Fruit fly (Drosophila melanogaster) Kc167 (cell line): ENCODE measurements around the gene gammaCOP.

Experiments
- Myc ChIP-seq: fragments of >200 bp; optimal IDR thresholded peaks from 2 replicates; lab custom pipeline; 2017; ENCODE audit warnings: missing external identifiers
- Sin3A ChIP-seq: fragments of >200 bp; optimal IDR thresholded peaks from 2 replicates; lab custom pipeline; 2018; ENCODE audit warnings: missing external identifiers
- h ChIP-seq: fragments of >200 bp; optimal IDR thresholded peaks from 3 replicates; lab custom pipeline; 2018; ENCODE audit warnings: missing external identifiers
- insv ChIP-seq: fragments of >200 bp; optimal IDR thresholded peaks from 3 replicates; lab custom pipeline; 2018; ENCODE audit warnings: missing external identifiers
- psq ChIP-seq: fragments of >200 bp; optimal IDR thresholded peaks from 2 replicates; lab custom pipeline; 2017; ENCODE audit warnings: missing external identifiers
- ttk ChIP-seq: sonication (Bioruptor generic); optimal IDR thresholded peaks from 2 replicates; lab custom pipeline; 2017; ENCODE audit warnings: missing external identifiers

Gene gammaCOP

DNA sequence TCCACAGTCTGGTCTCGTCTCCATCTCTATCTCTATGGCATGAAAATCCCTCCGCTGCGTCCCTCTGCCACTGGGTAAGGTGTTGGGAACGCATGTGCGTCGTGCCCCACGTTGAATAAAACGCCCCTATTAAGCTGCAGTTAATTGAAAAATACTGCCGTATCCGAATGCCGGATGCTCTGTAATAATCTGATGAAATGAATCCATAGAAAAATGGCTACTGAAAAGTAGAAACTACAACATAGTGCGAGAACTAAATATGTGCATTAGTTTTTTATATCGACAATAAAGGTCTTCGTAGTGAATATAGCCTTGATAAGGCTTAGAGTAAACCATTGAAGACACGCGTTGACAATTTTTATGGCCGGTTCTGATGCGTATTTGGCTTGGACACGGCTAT is 5.2 kb upstream of the gammaCOP start:
- TF ChIP-seq insv (lab: Kevin White, UChicago) (no peak), Sin3A (no peak), psq (lab: Kevin White, UChicago) (no peak), ttk (lab: Kevin White, UChicago) (no peak), Myc (no peak), h (no peak)

DNA sequence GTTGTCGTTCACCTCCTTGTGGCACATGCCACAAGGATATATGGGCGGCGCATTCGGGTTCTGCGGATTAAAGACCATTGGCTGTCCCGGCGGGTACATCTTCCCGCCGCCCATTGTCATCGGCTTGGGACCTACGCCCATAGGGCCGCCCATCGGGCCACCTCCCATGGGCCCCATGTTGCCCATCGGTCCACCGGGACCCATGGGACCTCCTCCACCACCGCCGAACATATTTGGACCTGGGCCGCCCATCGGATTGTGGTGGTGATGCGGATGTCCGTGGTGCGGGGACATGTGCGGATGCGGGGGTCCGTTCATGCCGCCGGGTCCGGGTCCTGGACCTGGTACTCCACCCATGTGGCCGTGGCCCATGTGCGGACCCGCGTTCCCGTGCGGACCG is 5.4 kb downstream of the gammaCOP start:
- TF ChIP-seq psq (lab: Kevin White, UChicago) (no peak), ttk (lab: Kevin White, UChicago) (no peak), Myc (no peak), h (no peak), Sin3A (no peak), insv (lab: Kevin White, UChicago) (no peak)

DNA sequence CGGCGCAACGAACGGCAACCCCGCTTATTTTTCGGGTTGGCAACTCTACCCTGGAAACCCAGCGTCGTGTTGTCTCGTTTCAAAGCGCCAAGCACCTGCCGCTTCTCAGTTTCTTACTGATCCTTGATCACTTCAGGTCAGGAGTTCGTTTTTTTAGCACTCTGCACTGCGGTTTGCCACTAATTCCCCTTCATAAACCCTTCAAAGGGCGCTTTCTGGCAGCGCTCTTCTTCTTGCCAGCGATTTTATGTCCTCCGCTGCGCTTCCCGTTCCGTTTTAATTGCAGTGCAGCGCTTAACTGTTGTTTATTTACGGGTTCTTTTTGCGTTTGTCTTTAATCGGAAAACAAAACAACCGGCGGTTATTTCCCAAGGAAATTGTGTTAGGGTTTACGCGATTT is 8.1 kb downstream of the gammaCOP start:
- TF ChIP-seq insv (lab: Kevin White, UChicago) = no peak
- TF ChIP-seq Sin3A = no peak
- no peak for TF ChIP-seq ttk (lab: Kevin White, UChicago)
- no peak for TF ChIP-seq psq (lab: Kevin White, UChicago)
- no peak for TF ChIP-seq Myc
- no peak for TF ChIP-seq h

DNA sequence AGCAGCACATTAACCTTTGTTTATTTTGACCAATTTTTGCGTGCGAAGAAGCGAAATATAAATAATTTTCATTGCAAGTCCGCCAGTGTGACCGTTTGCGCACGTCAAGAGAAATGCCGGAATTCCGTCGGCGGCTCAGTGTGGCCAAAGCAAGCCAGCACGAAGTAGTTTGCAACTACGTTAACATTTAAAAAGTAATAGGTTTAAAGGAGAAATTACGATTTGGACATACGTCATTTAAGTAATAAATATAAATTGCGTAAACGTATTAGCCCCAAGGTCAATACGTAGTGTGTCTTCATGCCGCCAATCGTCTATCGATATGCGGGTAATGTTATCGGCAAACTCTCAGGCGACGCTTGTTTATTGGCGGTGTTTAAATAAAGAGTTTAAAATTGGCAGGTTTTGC is 8.6 kb downstream of the gammaCOP start, which contains the start of the genes pygo and rod:
Gene pygo (minus strand): TSS at position 114 of the 409 bp plus-strand sequence.
Gene rod (plus strand): TSS at position 366 of the 409 bp plus-strand sequence.
- no peak for TF ChIP-seq Myc
- TF ChIP-seq h = no peak
- TF ChIP-seq Sin3A = no peak
- TF ChIP-seq insv (lab: Kevin White, UChicago) = no peak
- TF ChIP-seq ttk (lab: Kevin White, UChicago) = no peak
- no peak for TF ChIP-seq psq (lab: Kevin White, UChicago)

DNA sequence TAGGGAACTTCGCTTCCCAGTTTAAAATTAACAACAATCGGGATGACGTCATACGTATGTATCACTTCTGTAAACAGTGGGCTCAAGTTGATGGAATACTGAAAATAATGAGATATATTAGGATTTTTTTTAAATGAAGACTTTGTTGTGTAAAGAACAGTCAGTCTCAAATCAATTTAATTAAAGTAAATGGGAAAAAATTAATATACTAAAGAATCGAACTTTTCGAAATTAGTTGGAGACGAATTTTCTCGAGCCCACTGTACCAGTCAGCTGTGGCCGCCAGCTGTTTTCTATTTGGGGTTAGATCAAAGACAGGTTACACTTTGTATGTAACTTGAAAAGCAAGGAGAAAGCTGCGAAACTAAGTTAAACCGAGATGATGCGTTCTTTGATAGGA is 16.4 kb downstream of the gammaCOP start, which contains the start of gene CG1635:
Gene CG1635 (plus strand): TSS at position 300 of the 400 bp plus-strand sequence.
- TF ChIP-seq insv (lab: Kevin White, UChicago) (no peak), psq (lab: Kevin White, UChicago) (no peak), Sin3A (no peak), h (no peak), Myc (no peak), ttk (lab: Kevin White, UChicago) (no peak)

DNA sequence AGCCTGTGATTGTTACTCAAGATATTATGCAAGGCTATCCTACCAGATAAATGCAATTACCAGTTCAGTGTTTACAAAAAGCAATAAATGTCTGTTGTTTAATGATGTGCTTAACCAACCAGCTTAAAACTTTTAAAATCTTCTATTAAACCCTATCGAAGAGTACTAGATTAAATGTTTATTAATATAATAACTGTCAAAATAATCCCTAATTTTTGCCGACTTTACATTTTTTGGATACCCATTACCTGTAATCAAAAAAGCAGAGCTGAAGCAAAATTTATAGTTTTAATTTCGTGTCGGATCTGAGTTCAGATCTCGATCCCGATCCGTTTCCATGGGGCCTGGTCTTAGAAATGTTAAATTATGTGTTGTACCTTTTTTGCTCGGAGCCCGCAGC is 18.3 kb downstream of the gammaCOP start, which contains the start of gene CG1638:
Gene CG1638 (plus strand): TSS at position 301 of the 400 bp plus-strand sequence.
- TF ChIP-seq psq (lab: Kevin White, UChicago) = no peak
- no peak for TF ChIP-seq insv (lab: Kevin White, UChicago)
- TF ChIP-seq ttk (lab: Kevin White, UChicago) = no peak
- TF ChIP-seq Sin3A = no peak
- no peak for TF ChIP-seq Myc
- TF ChIP-seq h = no peak

DNA sequence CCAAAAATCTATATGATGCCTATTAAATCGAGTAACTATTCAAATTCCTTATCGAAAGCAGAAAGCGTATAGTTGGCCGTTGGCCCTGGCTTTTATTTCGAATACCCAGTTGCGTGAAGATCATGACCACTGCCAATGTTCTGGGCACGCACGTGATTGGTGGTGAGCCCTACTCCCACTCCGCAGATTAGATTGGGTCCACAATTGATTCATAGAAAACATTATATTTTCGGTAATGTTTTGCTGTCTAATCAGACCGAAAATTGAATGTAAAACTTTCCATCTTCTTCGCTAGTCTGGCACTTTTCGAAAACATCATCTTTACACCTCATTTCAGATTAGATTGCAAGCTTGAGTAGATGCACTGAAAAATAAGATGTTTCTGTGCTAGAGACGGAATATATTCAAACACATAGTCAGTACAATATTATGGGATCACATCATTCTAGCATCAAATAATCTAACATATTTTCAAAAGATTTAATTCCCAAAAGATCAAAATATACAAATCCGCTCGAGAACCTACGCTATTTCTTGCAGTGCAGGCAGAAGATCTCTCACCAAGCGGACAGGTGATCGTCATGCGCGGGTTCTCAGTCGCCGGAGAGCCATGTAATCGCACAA is 20.4 kb downstream of the gammaCOP start, which contains the start of gene CG1774:
Gene CG1774 (plus strand): TSS at position 548 of the 624 bp plus-strand sequence.
- TF ChIP-seq ttk (lab: Kevin White, UChicago) (no peak), psq (lab: Kevin White, UChicago) (no peak), h (no peak), Myc (no peak), Sin3A (no peak), insv (lab: Kevin White, UChicago) (no peak)

DNA sequence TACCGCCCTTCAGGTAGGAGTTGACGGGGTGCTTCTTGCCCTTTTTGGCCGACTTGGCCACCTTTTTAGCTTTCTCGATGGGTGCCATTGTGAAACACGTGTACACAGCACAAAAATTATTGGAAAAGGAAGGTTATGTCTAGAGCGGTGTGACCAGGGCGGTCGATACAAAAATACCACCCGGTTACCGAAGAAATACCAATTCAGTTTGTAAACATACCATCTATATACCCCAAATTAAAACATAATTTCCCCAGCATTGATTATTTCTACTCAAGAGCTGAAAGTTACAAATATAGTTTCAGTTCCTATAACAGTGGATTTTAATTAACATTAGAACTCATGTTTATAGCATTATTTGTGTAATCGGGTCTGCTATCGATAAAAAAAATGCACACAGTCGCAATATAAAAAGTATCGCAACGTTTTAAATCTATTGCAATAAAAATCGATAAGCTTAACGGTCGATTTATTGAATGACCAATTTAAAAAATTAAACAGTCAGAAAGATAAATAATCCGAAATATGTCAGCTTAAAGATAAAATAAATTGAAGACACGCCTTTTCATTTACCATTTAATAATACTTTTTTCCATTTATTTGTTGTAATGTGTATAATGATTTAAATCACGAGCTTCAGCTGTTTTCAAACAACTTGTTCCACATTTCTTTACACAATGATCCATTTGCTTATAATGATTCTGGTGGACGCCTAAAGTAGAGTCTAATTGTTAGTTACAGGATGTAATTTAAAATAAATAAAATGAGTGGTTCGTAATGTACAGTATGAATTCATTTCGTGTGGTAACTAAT is 24.3 kb downstream of the gammaCOP start, which contains the start of gene RpL6:
Gene RpL6 (minus strand): TSS at position 134 of the 813 bp plus-strand sequence.
- TF ChIP-seq psq (lab: Kevin White, UChicago) = no peak
- TF ChIP-seq Sin3A = no peak
- no peak for TF ChIP-seq insv (lab: Kevin White, UChicago)
- TF ChIP-seq Myc = no peak
- no peak for TF ChIP-seq h
- TF ChIP-seq ttk (lab: Kevin White, UChicago) = no peak

DNA sequence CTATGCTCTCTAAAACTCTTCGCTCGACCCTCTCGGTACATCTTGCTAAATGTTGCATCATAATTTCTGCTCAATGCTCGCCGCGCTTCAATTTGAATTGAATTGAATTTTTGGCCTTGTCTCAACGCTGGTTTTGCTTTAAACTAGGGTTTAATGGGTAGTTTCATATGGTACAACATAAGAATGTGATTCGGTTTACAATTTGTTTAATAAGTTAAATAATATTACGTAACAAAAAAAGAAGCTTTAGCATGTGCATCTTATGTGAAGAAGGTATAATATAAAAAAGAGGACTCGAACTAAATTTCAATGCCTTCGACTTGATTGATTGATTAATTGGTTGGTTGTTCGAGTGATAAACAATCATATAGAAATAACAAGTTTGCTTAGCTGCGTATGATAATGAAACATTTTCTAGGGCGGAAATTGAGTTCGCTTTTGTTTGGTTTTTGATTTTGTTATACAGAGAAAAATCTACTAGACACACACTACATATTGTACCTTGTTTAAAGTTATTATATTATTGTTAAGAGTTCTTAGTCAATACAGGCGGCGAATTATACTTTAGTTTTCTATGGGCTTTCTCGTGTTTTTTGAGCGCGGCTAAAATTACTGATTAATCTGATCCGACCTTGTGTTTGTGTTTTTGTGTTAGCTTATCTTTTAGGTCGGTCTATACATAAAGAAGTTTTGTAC is 25.9 kb downstream of the gammaCOP start:
- TF ChIP-seq psq (lab: Kevin White, UChicago) (no peak), ttk (lab: Kevin White, UChicago) (no peak)

DNA sequence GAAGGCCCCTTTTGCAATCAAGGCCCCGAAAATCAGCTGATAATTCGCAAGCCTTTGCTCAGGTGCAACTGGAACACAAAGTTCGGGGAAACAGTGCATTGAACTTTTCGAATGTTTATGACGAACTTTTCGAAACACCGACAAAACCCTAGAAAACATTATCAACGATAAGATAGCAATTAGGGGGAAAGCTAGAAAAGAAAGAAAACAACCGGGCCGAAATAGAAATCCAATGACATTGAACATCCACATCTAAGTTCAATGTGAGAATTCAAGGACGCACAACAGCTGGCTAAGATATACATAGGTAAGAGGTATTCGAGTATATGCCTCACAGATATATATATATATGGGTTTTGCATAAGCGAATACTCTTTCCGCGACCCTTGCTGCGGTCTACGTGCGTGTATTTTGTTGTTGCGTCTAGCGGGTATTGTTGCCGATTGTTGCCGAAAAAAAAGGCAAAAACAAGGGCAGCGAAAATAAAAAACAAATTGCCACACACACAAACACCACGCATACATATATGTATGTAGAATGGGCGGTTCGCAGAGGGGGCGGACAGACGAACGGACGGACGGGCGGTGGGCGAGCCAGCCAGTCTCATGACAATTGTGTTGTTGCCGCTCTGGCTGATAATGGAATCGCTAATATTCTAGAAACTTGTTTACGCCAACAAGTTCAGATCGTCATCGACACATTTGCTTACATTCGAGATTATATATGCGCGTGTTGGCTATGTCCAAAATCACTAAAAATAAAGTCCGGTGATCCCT is 27.8 kb downstream of the gammaCOP start:
- TF ChIP-seq psq (lab: Kevin White, UChicago) (no peak), ttk (lab: Kevin White, UChicago) (no peak), Myc (no peak), h (no peak), insv (lab: Kevin White, UChicago) (no peak), Sin3A (no peak)

DNA sequence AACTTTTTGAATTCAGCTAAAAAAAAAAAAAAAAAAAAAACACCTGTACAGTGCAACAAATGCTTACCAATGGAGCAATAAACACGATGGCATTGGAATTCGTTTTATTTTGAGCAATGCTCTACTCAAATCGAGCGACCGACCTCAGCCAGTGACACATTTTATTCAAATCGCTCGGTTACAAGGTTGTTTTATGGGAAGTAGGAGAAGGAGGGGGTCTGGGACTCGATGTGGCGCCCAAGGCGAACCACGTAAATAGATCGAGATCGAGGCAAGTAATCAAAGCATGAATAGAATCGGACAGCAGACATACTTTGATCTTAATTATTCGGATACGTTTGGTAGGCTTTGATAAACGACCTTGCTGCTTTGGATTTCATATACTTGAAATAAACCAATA is 31.3 kb downstream of the gammaCOP start:
- no peak for TF ChIP-seq Sin3A
- TF ChIP-seq ttk (lab: Kevin White, UChicago) = no peak
- no peak for TF ChIP-seq Myc
- no peak for TF ChIP-seq h
- no peak for TF ChIP-seq psq (lab: Kevin White, UChicago)
- no peak for TF ChIP-seq insv (lab: Kevin White, UChicago)
